Worm (Caenorhabditis elegans): ENCODE data around the gene F36G9.3.

DNA sequence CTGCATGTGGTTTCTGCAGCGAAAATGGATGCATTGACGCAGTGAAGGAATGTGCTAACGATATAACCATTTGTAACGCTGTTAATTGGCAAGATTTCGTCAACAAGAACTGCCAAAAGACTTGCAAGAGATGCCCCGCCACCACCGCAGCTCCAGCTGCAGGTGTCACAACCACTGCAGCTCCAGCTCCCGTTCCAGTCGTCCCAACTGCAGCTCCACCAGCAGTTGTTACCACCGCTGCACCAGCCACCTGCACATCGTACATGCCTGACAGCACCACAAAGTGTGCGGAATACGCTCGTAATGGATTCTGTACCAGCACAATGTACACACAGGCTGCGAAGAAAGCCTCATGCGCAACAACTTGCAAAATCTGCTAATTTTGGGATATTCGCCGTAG, 44.5 kb upstream of the F36G9.3 start:
- TF ChIP-seq egrh-3 (GFP tag; IDR thresholded peaks at IDR 0.05) (no peak), efl-1 (GFP tag; optimal IDR thresholded peaks at IDR 0.05) (no peak)
